Fruit fly (Drosophila melanogaster): Measurements from ENCODE around the gene CG10591.
A peak's percentile ranks its signal among the peaks of the same experiment; 100 is the strongest.

Gene CG10591

DNA sequence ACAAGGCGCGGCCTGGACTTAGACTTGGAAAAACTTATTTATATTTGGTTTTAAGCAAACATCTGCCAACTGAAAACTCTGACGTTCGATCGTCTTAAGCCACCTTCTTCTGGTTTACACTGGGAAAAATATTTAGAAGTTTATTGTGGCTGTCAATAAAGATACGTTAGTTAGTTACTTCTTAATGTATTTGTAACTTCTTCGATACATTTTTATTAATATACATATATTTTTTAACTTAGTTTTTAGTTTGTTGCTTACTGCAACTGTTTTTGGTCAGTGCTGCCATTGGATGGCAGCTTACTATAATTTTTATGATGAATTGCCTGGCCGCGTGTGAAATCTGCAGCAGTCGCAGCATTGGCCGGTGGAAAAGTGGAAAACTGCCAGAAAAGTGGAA is 10.0 kb upstream of the CG10591 start (continued):
- TF ChIP-seq Adf1 (GFP tag; IDR thresholded peaks at IDR 0.05): no peak
- peak; percentile 46 for TF ChIP-seq CG7839 (tag; optimal IDR thresholded peaks at IDR 0.05)
- no peak for TF ChIP-seq Myb (GFP tag; optimal IDR thresholded peaks at IDR 0.05)
- TF ChIP-seq danr (GFP tag; IDR thresholded peaks at IDR 0.05): no peak
- TF ChIP-seq HLH3B (GFP tag; IDR thresholded peaks at IDR 0.05): 0 out of 2 replicates have a peak, but pooled peaks have one; percentile 21
- 0 out of 2 replicates have a peak, but pooled peaks have one; percentile 26 for TF ChIP-seq CG14014 (GFP tag; IDR thresholded peaks at IDR 0.05)
- no peak for TF ChIP-seq en (GFP tag; optimal IDR thresholded peaks at IDR 0.05)
- 0 out of 3 replicates have a peak, but pooled peaks have one; percentile 9 for TF ChIP-seq row (GFP tag; IDR thresholded peaks at IDR 0.05)
- no peak for TF ChIP-seq CG4707 (GFP tag; optimal IDR thresholded peaks at IDR 0.05)
- 0 out of 2 replicates have a peak, but pooled peaks have one; percentile 26 for TF ChIP-seq CG14441 (GFP tag; IDR thresholded peaks at IDR 0.05)
- TF ChIP-seq CoRest (tag; optimal IDR thresholded peaks at IDR 0.05): peak; percentile 8
- TF ChIP-seq CG6175 (GFP tag; IDR thresholded peaks at IDR 0.05): no peak
- peak; percentile 20 for TF ChIP-seq grau (tag; optimal IDR thresholded peaks at IDR 0.05)
- TF ChIP-seq Fer3 (tag; optimal IDR thresholded peaks at IDR 0.05): no peak
- peak; percentile 5 for TF ChIP-seq Asciz (GFP tag; optimal IDR thresholded peaks at IDR 0.05)
- peak; percentile 44; the same call in 1 of the 3 replicates for TF ChIP-seq so (GFP tag; IDR thresholded peaks at IDR 0.05)
- TF ChIP-seq CG2678 (tag; optimal IDR thresholded peaks at IDR 0.05): peak; percentile 31
- peak; percentile 37 for TF ChIP-seq Ssrp (tag; optimal IDR thresholded peaks at IDR 0.05)
- 0 out of 2 replicates have a peak, but pooled peaks have one; percentile 10 for TF ChIP-seq ssp (GFP tag; IDR thresholded peaks at IDR 0.05)
- TF ChIP-seq CG17361 (GFP tag; IDR thresholded peaks at IDR 0.05): 0 out of 3 replicates have a peak, but pooled peaks have one; percentile 11
- peak; percentile 40; the same call in 1 of the 2 replicates for TF ChIP-seq E2f1 (GFP tag; IDR thresholded peaks at IDR 0.05)
- TF ChIP-seq CG1603 (tag; optimal IDR thresholded peaks at IDR 0.05): no peak
- peak; percentile 9 for TF ChIP-seq CG30403 (GFP tag; optimal IDR thresholded peaks at IDR 0.05)
- TF ChIP-seq CG31388 (GFP tag; optimal IDR thresholded peaks at IDR 0.05): no peak
- peak; percentile 63 for TF ChIP-seq CG11504 (tag; optimal IDR thresholded peaks at IDR 0.05)
- TF ChIP-seq CG4424 (GFP tag; optimal IDR thresholded peaks at IDR 0.05): peak; percentile 4
- TF ChIP-seq sens (GFP tag): peak; percentile 49
- TF ChIP-seq CG2889 (GFP tag; IDR thresholded peaks at IDR 0.05): 0 out of 3 replicates have a peak, but pooled peaks have one; percentile 15
- no peak for TF ChIP-seq CG34224 (GFP tag; IDR thresholded peaks at IDR 0.05; ENCODE audit: partially characterized antibody)
- peak; percentile 11 for TF ChIP-seq CG10267 (tag; optimal IDR thresholded peaks at IDR 0.05)
- no peak for TF ChIP-seq oc (tag; optimal IDR thresholded peaks at IDR 0.05)
- TF ChIP-seq CG2712 (tag; optimal IDR thresholded peaks at IDR 0.05): peak; percentile 56
- no peak for TF ChIP-seq prd (optimal IDR thresholded peaks at IDR 0.05)
- TF ChIP-seq prd (GFP tag; IDR thresholded peaks at IDR 0.05): peak; percentile 19; the same call in 1 of the 3 replicates
- TF ChIP-seq Oli (tag; optimal IDR thresholded peaks at IDR 0.05): peak; percentile 22
- 0 out of 2 replicates have a peak, but pooled peaks have one; percentile 44 for TF ChIP-seq Ada2b (GFP tag; IDR thresholded peaks at IDR 0.05)
- TF ChIP-seq sisA (GFP tag; IDR thresholded peaks at IDR 0.05): peak; percentile 22; the same call in 1 of the 2 replicates
- TF ChIP-seq Elba2 (GFP tag; optimal IDR thresholded peaks at IDR 0.05): no peak
- TF ChIP-seq bsh (GFP tag; optimal IDR thresholded peaks at IDR 0.05): peak in 1 of 2 experiments; percentile 61
- TF ChIP-seq CG10565 (GFP tag; optimal IDR thresholded peaks at IDR 0.05): no peak
- TF ChIP-seq Blimp-1 (GFP tag; optimal IDR thresholded peaks at IDR 0.05): peak; percentile 12
- TF ChIP-seq CG34422 (GFP tag; IDR thresholded peaks at IDR 0.05): 0 out of 3 replicates have a peak, but pooled peaks have one; percentile 22
- TF ChIP-seq Xbp1 (GFP tag; optimal IDR thresholded peaks at IDR 0.05): peak; percentile 29
- no peak for TF ChIP-seq kni (GFP tag; optimal IDR thresholded peaks at IDR 0.05)
- TF ChIP-seq CG6689 (GFP tag; IDR thresholded peaks at IDR 0.05): no peak
- TF ChIP-seq lov (optimal IDR thresholded peaks at IDR 0.05): no peak
- no peak for TF ChIP-seq lov (GFP tag; IDR thresholded peaks at IDR 0.05)
- TF ChIP-seq dmrt11E (tag; optimal IDR thresholded peaks at IDR 0.05): peak; percentile 16
- peak; percentile 50 for TF ChIP-seq Sox102F (GFP tag; optimal IDR thresholded peaks at IDR 0.05)
- peak; percentile 41; the same call in 1 of the 2 replicates for TF ChIP-seq CG17328 (GFP tag; IDR thresholded peaks at IDR 0.05)
